Fruit fly (Drosophila melanogaster): ENCODE results near the gene Pmi.

- TF ChIP-seq ttk (optimal IDR thresholded peaks at IDR 0.05) (no peak), Myc (optimal IDR thresholded peaks at IDR 0.05) (no peak), psq (optimal IDR thresholded peaks at IDR 0.05) (no peak), h (optimal IDR thresholded peaks at IDR 0.05) (no peak), insv (optimal IDR thresholded peaks at IDR 0.05) (no peak)
Measured at dm6 chr3L:5753605-5754365, 26.1 kb upstream of the Pmi start.

Data from Kc167 (cell line).